Fruit fly (Drosophila melanogaster): ENCODE results near the gene Cpr72Ec.

Gene Cpr72Ec

DNA sequence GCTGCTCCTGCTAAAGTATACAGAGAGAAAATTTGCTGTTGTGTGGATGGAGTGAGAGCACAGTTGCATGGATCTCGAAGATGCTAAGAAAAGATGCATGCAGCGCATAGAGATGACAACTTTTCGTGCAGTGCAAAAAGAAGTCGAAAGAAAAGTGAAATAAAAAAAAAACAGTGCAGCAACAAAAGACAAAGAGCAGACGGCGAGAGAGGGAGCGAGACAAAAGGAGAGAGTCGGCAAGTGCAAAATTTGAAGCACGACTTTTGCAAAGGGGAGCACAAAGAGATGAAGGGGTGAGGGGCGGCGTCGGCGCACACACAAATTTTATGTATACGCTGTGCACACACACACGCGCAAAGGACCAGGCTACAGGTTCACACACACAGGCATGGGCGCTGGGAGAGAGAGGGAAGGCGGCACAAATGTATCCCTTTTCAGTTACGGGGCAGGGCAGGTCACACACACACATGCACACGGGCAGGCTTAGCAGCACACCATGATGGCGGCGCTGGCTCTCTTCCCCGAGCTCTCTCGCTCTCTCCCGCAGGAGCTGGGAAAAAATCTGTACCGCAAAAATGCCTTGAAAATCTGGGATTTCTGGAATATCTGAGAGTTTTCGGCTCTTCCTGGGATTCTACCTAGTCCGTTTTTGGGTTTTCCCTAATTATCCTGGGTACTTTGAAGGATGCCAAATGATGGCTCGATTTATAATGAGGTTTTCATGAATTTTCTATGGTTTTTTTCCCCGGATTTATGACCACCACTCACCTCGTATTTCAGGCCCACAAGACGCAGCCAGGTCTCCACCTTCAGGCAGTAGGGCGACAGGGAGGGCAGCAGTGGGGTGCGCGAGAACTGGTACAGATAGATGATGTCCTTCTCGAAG, 43.3 kb upstream of the Cpr72Ec start (continued):
- TF ChIP-seq unpg (GFP tag; optimal IDR thresholded peaks at IDR 0.05) (no peak), pho (GFP tag; optimal IDR thresholded peaks at IDR 0.05) (no peak), Lpt (GFP tag; optimal IDR thresholded peaks at IDR 0.05) (no peak), trh (GFP tag; optimal IDR thresholded peaks at IDR 0.05) (no peak), Oaz (GFP tag; IDR thresholded peaks at IDR 0.05) (no peak), CG9437 (GFP tag; optimal IDR thresholded peaks at IDR 0.05) (no peak), Six4 (GFP tag; optimal IDR thresholded peaks at IDR 0.05) (no peak), hth (optimal IDR thresholded peaks at IDR 0.05) (no peak)

DNA sequence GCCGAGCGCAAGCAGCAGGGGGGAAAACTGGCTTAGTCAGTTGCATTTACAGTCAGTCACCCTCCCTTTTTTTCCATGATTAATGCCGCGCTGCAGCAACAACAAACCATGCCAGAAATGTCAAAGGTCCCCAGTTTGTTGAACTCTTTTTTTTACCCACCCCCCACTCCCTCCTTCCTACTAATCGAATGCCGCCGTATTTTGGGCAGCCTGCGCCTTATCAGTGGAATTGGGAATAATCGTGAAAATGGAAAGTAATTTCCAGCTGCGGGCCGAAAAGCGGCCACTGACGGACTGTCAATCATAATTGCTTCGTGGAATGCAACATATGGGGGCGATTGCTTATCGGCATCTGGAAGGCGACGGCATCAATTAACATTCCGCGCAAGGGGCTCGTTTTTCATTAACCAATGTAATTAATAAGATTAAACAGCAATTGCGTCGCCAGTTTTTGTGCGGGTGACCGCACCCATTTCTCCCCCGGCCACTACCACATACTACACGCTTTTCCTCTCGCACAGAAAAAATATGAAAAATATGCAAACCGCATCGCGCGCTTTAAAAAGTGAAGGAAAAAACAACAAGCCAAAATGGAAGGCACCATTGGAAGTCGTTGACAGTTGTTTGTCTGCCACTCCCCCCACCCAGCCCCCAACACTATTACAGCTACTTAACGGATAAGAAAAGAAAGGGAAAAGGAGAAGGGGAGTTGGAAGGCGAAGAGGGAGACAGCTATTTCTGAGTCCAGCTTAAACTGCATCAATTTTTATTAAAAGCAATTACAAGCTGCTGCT, 42.5 kb upstream of the Cpr72Ec start:
- TF ChIP-seq CG4360 (GFP tag; IDR thresholded peaks at IDR 0.05) (peak; percentile 73; the same call in 1 of the 2 replicates), Stat92E (GFP tag; optimal IDR thresholded peaks at IDR 0.05) (peak in 1 of 3 experiments; percentile 23), mirr (GFP tag; optimal IDR thresholded peaks at IDR 0.05) (no peak), bowl (GFP tag; IDR thresholded peaks at IDR 0.05) (no peak), ssp (GFP tag; IDR thresholded peaks at IDR 0.05) (no peak), twi (tag; optimal IDR thresholded peaks at IDR 0.05) (peak; percentile 73), kni (GFP tag; optimal IDR thresholded peaks at IDR 0.05) (peak; percentile 52), Blimp-1 (GFP tag; optimal IDR thresholded peaks at IDR 0.05) (peak; percentile 79), pb (GFP tag; optimal IDR thresholded peaks at IDR 0.05) (no peak), CG3281 (GFP tag; optimal IDR thresholded peaks at IDR 0.05) (no peak), ci (GFP tag; IDR thresholded peaks at IDR 0.05) (0 out of 3 replicates have a peak, but pooled peaks have one; percentile 0), gsb (GFP tag; IDR thresholded peaks at IDR 0.05) (no peak), CG17328 (GFP tag; IDR thresholded peaks at IDR 0.05) (peak; percentile 3; the same call in 1 of the 2 replicates), sqz (GFP tag; optimal IDR thresholded peaks at IDR 0.05) (peak; percentile 89), CG3726 (GFP tag; IDR thresholded peaks at IDR 0.05) (no peak), pros (GFP tag; optimal IDR thresholded peaks at IDR 0.05) (peak; percentile 44), salm (tag; optimal IDR thresholded peaks at IDR 0.05) (peak; percentile 26), CG1603 (tag; optimal IDR thresholded peaks at IDR 0.05) (no peak), Gsc (GFP tag; IDR thresholded peaks at IDR 0.05) (no peak), pan (optimal IDR thresholded peaks at IDR 0.05) (no peak), pan (GFP tag; optimal IDR thresholded peaks at IDR 0.05 in 1 of 2, IDR thresholded peaks at IDR 0.05 in 1 of 2) (peak in 1 of 2 experiments; percentile 6), disco-r (GFP tag; optimal IDR thresholded peaks at IDR 0.05) (no peak), nerfin-1 (tag; optimal IDR thresholded peaks at IDR 0.05) (peak; percentile 48), CG3838 (GFP tag; optimal IDR thresholded peaks at IDR 0.05) (no peak), CG2875 (GFP tag; optimal IDR thresholded peaks at IDR 0.05) (no peak), CG14667 (GFP tag; IDR thresholded peaks at IDR 0.05) (no peak), grn (GFP tag; optimal IDR thresholded peaks at IDR 0.05) (peak; percentile 25), bab2 (GFP tag; optimal IDR thresholded peaks at IDR 0.05) (no peak), CG10274 (GFP tag; optimal IDR thresholded peaks at IDR 0.05) (peak; percentile 6), tin (GFP tag; optimal IDR thresholded peaks at IDR 0.05) (no peak), CG6689 (GFP tag; IDR thresholded peaks at IDR 0.05) (0 out of 2 replicates have a peak, but pooled peaks have one; percentile 8), Hr78 (GFP tag; optimal IDR thresholded peaks at IDR 0.05) (peak in 1 of 2 experiments; percentile 98), CG12942 (GFP tag; optimal IDR thresholded peaks at IDR 0.05) (no peak), Six4 (GFP tag; optimal IDR thresholded peaks at IDR 0.05) (no peak), Hr51 (GFP tag; optimal IDR thresholded peaks at IDR 0.05) (no peak), Opbp (GFP tag; IDR thresholded peaks at IDR 0.05; ENCODE audit: partially characterized antibody) (no peak), gcm (GFP tag; optimal IDR thresholded peaks at IDR 0.05) (peak; percentile 67), sd (tag; optimal IDR thresholded peaks at IDR 0.05) (peak; percentile 23), CG32772 (GFP tag; IDR thresholded peaks at IDR 0.05) (no peak)
